Fruit fly (Drosophila melanogaster): ENCODE measurements around the gene Prosbeta3.

Prosbeta3 gene

DNA sequence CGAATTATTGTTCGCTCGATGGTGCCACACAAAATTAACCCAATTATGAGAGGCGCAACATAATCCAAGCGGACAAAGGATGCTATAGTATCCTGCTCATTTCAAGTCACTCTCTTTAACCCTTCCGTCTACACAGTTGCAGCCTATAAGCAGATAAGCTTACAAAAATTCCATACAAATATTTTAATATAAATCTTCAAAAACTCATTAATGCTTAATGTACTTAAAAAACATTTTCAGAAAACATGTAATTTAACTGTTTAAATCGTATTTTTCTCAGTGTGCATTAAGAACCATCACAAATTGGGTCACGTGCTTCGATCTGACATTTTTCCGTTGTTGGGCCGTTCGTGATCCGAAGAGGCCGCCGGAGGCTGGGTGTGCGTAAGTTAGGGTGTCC, 37.2 kb downstream of the Prosbeta3 start:
- TF ChIP-seq toe (GFP tag; optimal IDR thresholded peaks at IDR 0.05), result no peak
- no peak for TF ChIP-seq Clk (GFP tag; optimal IDR thresholded peaks at IDR 0.05)
- no peak for TF ChIP-seq ovo (GFP tag; optimal IDR thresholded peaks at IDR 0.05)
- no peak for TF ChIP-seq bab1 (GFP tag; optimal IDR thresholded peaks at IDR 0.05)
- TF ChIP-seq cnc (optimal IDR thresholded peaks at IDR 0.05), result no peak
- no peak for TF ChIP-seq cic (GFP tag; optimal IDR thresholded peaks at IDR 0.05)
- TF ChIP-seq CG12768 (GFP tag; optimal IDR thresholded peaks at IDR 0.05), result no peak
- TF ChIP-seq tj (GFP tag; optimal IDR thresholded peaks at IDR 0.05), result no peak
- TF ChIP-seq CG33017 (tag; optimal IDR thresholded peaks at IDR 0.05), result no peak
- TF ChIP-seq CG7045 (GFP tag; optimal IDR thresholded peaks at IDR 0.05), result no peak
- TF ChIP-seq CG5204 (GFP tag; optimal IDR thresholded peaks at IDR 0.05), result no peak
- no peak for TF ChIP-seq pad (GFP tag; optimal IDR thresholded peaks at IDR 0.05)
- TF ChIP-seq Hr96 (GFP tag; optimal IDR thresholded peaks at IDR 0.05), result no peak
- TF ChIP-seq CG7101 (tag; optimal IDR thresholded peaks at IDR 0.05), result no peak
- no peak for TF ChIP-seq Crg-1 (GFP tag; optimal IDR thresholded peaks at IDR 0.05)
- no peak for TF ChIP-seq kay (GFP tag; ENCODE audit: borderline replicate concordance)
- no peak for TF ChIP-seq CG1620 (GFP tag; optimal IDR thresholded peaks at IDR 0.05)
- TF ChIP-seq CG11617 (GFP tag; optimal IDR thresholded peaks at IDR 0.05), result no peak
- TF ChIP-seq Mnt (GFP tag; optimal IDR thresholded peaks at IDR 0.05), result no peak
- TF ChIP-seq CG14711 (tag; optimal IDR thresholded peaks at IDR 0.05), result no peak

DNA sequence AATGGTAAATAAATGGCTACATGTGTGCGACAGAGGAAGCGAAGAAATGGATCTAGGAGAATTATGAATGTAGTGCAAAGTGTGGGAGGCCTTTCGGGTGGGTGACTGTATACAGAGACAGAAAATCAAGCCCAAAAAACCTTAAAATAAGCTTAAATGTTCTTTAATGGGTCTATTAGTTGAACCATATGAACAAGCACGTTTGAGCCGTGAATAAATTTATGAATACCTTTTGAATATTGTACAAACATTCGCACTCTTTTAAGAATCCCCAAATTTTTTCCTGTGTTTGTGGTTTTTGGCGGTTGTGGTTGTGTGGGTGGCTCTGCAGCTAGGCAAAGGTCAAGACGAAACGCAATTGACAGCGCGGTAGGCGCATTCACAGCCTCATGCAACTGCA, 39.4 kb downstream of the Prosbeta3 start:
- TF ChIP-seq CG7045 (GFP tag; optimal IDR thresholded peaks at IDR 0.05) (no peak), CG1620 (GFP tag; optimal IDR thresholded peaks at IDR 0.05) (no peak), ovo (GFP tag; optimal IDR thresholded peaks at IDR 0.05) (no peak), Clk (GFP tag; optimal IDR thresholded peaks at IDR 0.05) (no peak), cnc (optimal IDR thresholded peaks at IDR 0.05) (no peak), kay (GFP tag; ENCODE audit: borderline replicate concordance) (no peak), CG11617 (GFP tag; optimal IDR thresholded peaks at IDR 0.05) (no peak), CG12768 (GFP tag; optimal IDR thresholded peaks at IDR 0.05) (no peak), CG33017 (tag; optimal IDR thresholded peaks at IDR 0.05) (no peak), CG7101 (tag; optimal IDR thresholded peaks at IDR 0.05) (no peak), bab1 (GFP tag; optimal IDR thresholded peaks at IDR 0.05) (no peak), Crg-1 (GFP tag; optimal IDR thresholded peaks at IDR 0.05) (no peak), Hr96 (GFP tag; optimal IDR thresholded peaks at IDR 0.05) (no peak), cic (GFP tag; optimal IDR thresholded peaks at IDR 0.05) (no peak)

DNA sequence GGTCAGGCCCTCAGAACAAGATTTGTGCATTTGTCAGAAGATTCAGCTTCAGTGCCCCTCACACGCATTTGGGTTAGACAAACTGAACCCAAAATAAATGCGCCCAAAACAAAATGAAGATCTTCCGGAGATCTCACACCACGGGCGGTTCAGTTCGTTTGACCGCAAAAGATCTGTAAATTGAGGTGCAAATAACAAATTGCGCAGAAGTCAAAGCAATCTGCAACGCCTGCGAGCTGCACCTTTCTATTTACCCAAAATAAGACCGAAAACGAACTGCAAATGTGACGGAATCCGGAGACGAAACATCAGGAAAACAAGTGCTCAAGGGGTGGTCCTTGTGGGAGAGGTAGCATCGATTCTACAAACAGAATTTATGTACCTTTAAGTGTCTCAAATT, 40.5 kb downstream of the Prosbeta3 start:
- TF ChIP-seq CG11617 (GFP tag; optimal IDR thresholded peaks at IDR 0.05) (no peak), pad (GFP tag; optimal IDR thresholded peaks at IDR 0.05) (no peak), Crg-1 (GFP tag; optimal IDR thresholded peaks at IDR 0.05) (no peak), CG7045 (GFP tag; optimal IDR thresholded peaks at IDR 0.05) (no peak), toe (GFP tag; optimal IDR thresholded peaks at IDR 0.05) (no peak), tj (GFP tag; optimal IDR thresholded peaks at IDR 0.05) (no peak), kay (GFP tag; ENCODE audit: borderline replicate concordance) (no peak), Hr96 (GFP tag; optimal IDR thresholded peaks at IDR 0.05) (no peak), bab1 (GFP tag; optimal IDR thresholded peaks at IDR 0.05) (no peak), cic (GFP tag; optimal IDR thresholded peaks at IDR 0.05) (no peak), CG14711 (tag; optimal IDR thresholded peaks at IDR 0.05) (no peak), CG7101 (tag; optimal IDR thresholded peaks at IDR 0.05) (no peak), CG1620 (GFP tag; optimal IDR thresholded peaks at IDR 0.05) (no peak), Clk (GFP tag; optimal IDR thresholded peaks at IDR 0.05) (no peak), cnc (optimal IDR thresholded peaks at IDR 0.05) (no peak), CG5204 (GFP tag; optimal IDR thresholded peaks at IDR 0.05) (no peak), Mnt (GFP tag; optimal IDR thresholded peaks at IDR 0.05) (no peak)

DNA sequence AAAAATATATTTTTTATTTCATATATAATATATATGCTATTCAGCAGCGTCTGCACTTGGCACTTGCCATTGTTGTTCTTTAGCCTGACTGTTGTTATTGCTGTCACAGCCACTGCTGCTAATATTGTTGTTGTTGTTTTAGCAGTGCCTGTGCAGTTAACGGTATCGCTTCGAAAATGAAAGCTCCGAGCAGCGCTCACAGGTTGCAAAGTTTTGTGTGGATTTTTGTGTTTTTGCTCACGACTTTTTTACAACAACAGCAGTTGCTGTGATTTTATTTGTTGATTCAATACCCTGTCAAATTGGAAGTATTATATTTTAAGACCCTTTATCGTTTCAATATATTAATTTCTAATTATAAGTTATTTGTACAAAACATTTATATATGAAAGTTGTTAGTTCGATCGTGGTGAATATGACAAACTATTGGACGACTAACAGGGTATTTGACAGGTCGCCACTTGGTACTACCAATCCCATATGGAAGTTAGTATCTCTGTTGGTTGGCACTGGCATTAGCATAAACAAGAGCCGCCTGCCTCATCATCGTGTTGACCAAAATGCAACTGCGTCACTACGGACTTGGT, 42.2 kb downstream of the Prosbeta3 start:
- no peak for TF ChIP-seq cnc (optimal IDR thresholded peaks at IDR 0.05)

DNA sequence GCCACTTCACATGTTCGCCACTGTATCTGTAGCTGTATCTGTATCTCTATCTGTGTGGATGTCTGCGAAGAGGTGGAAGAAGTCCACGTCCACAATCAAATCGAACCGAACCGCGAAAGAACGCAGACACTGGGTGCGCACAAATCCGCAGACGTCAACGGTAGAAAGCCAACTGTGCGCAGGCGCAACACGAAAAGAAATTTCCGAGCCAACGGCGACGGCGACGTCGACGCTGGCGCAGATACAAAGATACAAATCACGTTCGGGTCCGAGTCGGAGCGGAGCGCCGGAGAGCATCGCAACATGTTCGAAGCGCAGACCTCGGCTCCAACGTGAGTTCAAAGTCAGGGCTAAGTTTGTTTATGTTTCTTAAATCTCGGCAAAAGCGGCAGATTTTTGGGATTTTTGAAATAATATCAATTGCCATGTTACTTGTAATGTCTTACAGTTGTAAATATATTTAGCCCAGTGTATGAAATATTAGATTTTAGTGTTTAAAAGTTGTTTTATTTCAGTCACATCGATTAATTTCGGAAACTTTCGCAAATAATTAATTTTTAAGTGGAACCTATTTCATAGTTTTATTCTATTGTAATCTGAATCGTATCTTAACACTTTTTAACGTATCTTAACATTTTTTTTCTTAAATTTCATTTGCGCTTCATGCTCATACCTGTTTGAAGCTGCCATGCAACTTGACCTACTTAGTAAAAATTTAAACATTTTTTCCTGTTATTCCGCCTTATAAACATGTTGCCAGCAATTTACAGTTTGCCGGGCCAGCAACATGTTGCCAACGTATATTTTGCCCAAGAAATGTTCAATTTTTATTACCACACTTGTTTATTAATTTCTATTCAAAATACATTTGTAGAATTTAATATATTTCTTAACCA, 42.9 kb downstream of the Prosbeta3 start, which contains the start of gene ich:
Gene ich (minus strand): TSS at position 178 of the 896 bp plus-strand sequence.
- TF ChIP-seq CG1620 (GFP tag; optimal IDR thresholded peaks at IDR 0.05), result no peak
- TF ChIP-seq CG5204 (GFP tag; optimal IDR thresholded peaks at IDR 0.05), result no peak
- no peak for TF ChIP-seq Crg-1 (GFP tag; optimal IDR thresholded peaks at IDR 0.05)
- no peak for TF ChIP-seq tj (GFP tag; optimal IDR thresholded peaks at IDR 0.05)
- no peak for TF ChIP-seq cic (GFP tag; optimal IDR thresholded peaks at IDR 0.05)
- TF ChIP-seq toe (GFP tag; optimal IDR thresholded peaks at IDR 0.05), result no peak
- TF ChIP-seq CG12768 (GFP tag; optimal IDR thresholded peaks at IDR 0.05), result no peak
- TF ChIP-seq CG7045 (GFP tag; optimal IDR thresholded peaks at IDR 0.05), result no peak
- no peak for TF ChIP-seq bab1 (GFP tag; optimal IDR thresholded peaks at IDR 0.05)
- TF ChIP-seq CG11617 (GFP tag; optimal IDR thresholded peaks at IDR 0.05), result no peak
- no peak for TF ChIP-seq CG33017 (tag; optimal IDR thresholded peaks at IDR 0.05)
- TF ChIP-seq Hr96 (GFP tag; optimal IDR thresholded peaks at IDR 0.05), result no peak
- TF ChIP-seq CG7101 (tag; optimal IDR thresholded peaks at IDR 0.05), result no peak

DNA sequence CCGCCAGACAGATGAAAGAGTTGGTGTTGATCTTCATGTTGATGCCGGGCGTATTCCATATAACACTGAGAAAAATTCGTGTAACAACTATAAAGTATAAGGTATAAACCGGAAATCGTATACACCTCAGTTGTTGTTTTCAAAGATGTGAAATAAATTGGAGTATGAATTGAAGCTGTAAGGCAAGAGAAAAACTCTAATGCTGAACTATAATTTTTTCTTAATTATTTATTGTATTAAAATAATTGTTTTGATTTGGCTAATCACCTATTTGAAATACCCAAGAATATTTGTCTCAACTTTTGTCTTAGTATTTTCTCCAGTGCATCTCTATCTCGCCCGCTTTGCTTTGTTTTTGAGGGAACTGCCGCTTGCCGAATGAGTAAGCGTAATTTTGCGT, 45.7 kb downstream of the Prosbeta3 start:
- TF ChIP-seq Hr96 (GFP tag; optimal IDR thresholded peaks at IDR 0.05) (no peak), toe (GFP tag; optimal IDR thresholded peaks at IDR 0.05) (no peak), cnc (optimal IDR thresholded peaks at IDR 0.05) (no peak), cic (GFP tag; optimal IDR thresholded peaks at IDR 0.05) (no peak), tj (GFP tag; optimal IDR thresholded peaks at IDR 0.05) (no peak), ovo (GFP tag; optimal IDR thresholded peaks at IDR 0.05) (no peak), CG11617 (GFP tag; optimal IDR thresholded peaks at IDR 0.05) (no peak), Clk (GFP tag; optimal IDR thresholded peaks at IDR 0.05) (no peak)

Data from whole organism, adult.